Fruit fly (Drosophila melanogaster) whole organism, adult: ENCODE results near the gene CG12177.

ENCODE experiments used
- CG11617 ChIP-seq: fragments of 200-800 bp; sonication (Bioruptor generic); optimal IDR thresholded peaks from 2 replicates; lab custom pipeline; 2017; ENCODE audit warnings: mild to moderate bottlenecking, missing biosample characterization, missing genetic modification reagents, missing genetic modification characterization
- CG12768 ChIP-seq: fragments of 200-800 bp; sonication (Bioruptor generic); optimal IDR thresholded peaks from 2 replicates; lab custom pipeline; 2017; ENCODE audit warnings: missing biosample characterization, missing genetic modification characterization, mild to moderate bottlenecking, moderate library complexity, missing genetic modification reagents
- CG14711 ChIP-seq: fragments of 200-800 bp; sonication (Bioruptor generic); optimal IDR thresholded peaks from 2 replicates; lab custom pipeline; 2018; ENCODE audit warnings: missing biosample characterization, mild to moderate bottlenecking, missing genetic modification characterization, moderate library complexity
- CG1620 ChIP-seq: fragments of 200-800 bp; sonication (Bioruptor generic); optimal IDR thresholded peaks from 2 replicates; lab custom pipeline; 2016; ENCODE audit warnings: missing biosample characterization, missing genetic modification characterization
- CG33017 ChIP-seq: fragments of 200-800 bp; sonication (Bioruptor generic); optimal IDR thresholded peaks from 2 replicates; lab custom pipeline; 2018; ENCODE audit warnings: missing biosample characterization, mild to moderate bottlenecking, missing genetic modification characterization, moderate library complexity
- CG5204 ChIP-seq: fragments of 200-800 bp; sonication (Bioruptor generic); optimal IDR thresholded peaks from 2 replicates; lab custom pipeline; 2016; ENCODE audit warnings: missing biosample characterization, missing genetic modification characterization
- CG7045 ChIP-seq: fragments of 200-800 bp; sonication (Bioruptor generic); optimal IDR thresholded peaks from 2 replicates; lab custom pipeline; 2017; ENCODE audit warnings: missing biosample characterization, mild to moderate bottlenecking, missing genetic modification characterization
- CG7101 ChIP-seq: fragments of 200-800 bp; sonication (Bioruptor generic); optimal IDR thresholded peaks from 2 replicates; lab custom pipeline; 2018; ENCODE audit warnings: missing biosample characterization, mild to moderate bottlenecking, missing genetic modification characterization, moderate library complexity
- Clk ChIP-seq: fragments of 200-800 bp; sonication (Bioruptor generic); optimal IDR thresholded peaks from 2 replicates; lab custom pipeline; 2017; ENCODE audit warnings: missing biosample characterization, missing genetic modification characterization
- Crg-1 ChIP-seq: fragments of 200-800 bp; sonication (Bioruptor generic); optimal IDR thresholded peaks from 2 replicates; lab custom pipeline; 2016; ENCODE audit warnings: missing biosample characterization, missing genetic modification characterization
- Hr96 ChIP-seq: fragments of 200-800 bp; sonication (Bioruptor generic); optimal IDR thresholded peaks from 2 replicates; lab custom pipeline; 2016; ENCODE audit warnings: missing biosample characterization, missing genetic modification characterization
- Mnt ChIP-seq: fragments of 200-800 bp; sonication (Bioruptor generic); optimal IDR thresholded peaks from 2 replicates; lab custom pipeline; 2016; ENCODE audit warnings: missing biosample characterization, mild to moderate bottlenecking, missing genetic modification characterization
- bab1 ChIP-seq: fragments of 200-800 bp; sonication (Bioruptor generic); optimal IDR thresholded peaks from 3 replicates; lab custom pipeline; 2019; ENCODE audit warnings: missing biosample characterization, mild to moderate bottlenecking, missing genetic modification characterization, moderate library complexity
- cic ChIP-seq: fragments of 200-800 bp; sonication (Bioruptor generic); optimal IDR thresholded peaks from 2 replicates; lab custom pipeline; 2017; ENCODE audit warnings: missing biosample characterization, mild to moderate bottlenecking, missing genetic modification characterization, moderate library complexity
- cnc ChIP-seq, 2 experiments: fragments of >200 bp; optimal IDR thresholded peaks; 2 replicates each; lab custom pipeline; 2017
- kay ChIP-seq: fragments of 200-800 bp; sonication (Bioruptor generic); peaks from one replicate; lab custom pipeline; 2016; ENCODE audit warnings: missing biosample characterization, missing genetic modification characterization, borderline replicate concordance
- ovo ChIP-seq: fragments of 200-800 bp; sonication (Bioruptor generic); optimal IDR thresholded peaks from 2 replicates; lab custom pipeline; 2016; ENCODE audit warnings: missing biosample characterization, missing genetic modification characterization
- pad ChIP-seq: fragments of 200-800 bp; sonication (Bioruptor generic); optimal IDR thresholded peaks from 3 replicates; lab custom pipeline; 2017; ENCODE audit warnings: missing biosample characterization, missing genetic modification characterization, mild to moderate bottlenecking, moderate library complexity, missing genetic modification reagents
- tj ChIP-seq: fragments of 200-800 bp; sonication (Bioruptor generic); optimal IDR thresholded peaks from 3 replicates; lab custom pipeline; 2017; ENCODE audit warnings: missing biosample characterization, mild to moderate bottlenecking, missing genetic modification characterization, moderate library complexity
- toe ChIP-seq: fragments of 200-800 bp; sonication (Bioruptor generic); optimal IDR thresholded peaks from 2 replicates; lab custom pipeline; 2016; ENCODE audit warnings: missing biosample characterization, missing genetic modification characterization

The CG12177 gene

DNA sequence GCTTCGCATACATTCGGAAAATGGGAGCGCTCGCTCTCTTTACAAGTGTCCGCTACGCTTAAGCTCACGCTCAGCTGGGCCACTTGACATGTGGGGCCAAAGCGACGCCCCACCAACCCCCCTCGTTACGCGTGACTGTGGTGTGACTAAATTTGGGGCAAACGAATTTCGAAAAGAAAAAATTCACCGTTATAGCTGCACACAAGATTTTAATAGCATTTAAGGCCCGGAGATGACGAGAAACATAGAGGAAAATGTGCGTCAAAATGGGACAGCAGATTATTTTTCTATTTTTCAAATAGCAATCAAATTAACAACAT lies 39.6 kb downstream of the CG12177 start:
- TF ChIP-seq pad (GFP tag; lab: Kevin White, UChicago) (peak; percentile 58), CG5204 (GFP tag; lab: Kevin White, UChicago) (no peak), ovo (GFP tag; lab: Kevin White, UChicago) (peak; percentile 60), Clk (GFP tag; lab: Kevin White, UChicago) (no peak), Mnt (GFP tag; lab: Kevin White, UChicago) (no peak)

DNA sequence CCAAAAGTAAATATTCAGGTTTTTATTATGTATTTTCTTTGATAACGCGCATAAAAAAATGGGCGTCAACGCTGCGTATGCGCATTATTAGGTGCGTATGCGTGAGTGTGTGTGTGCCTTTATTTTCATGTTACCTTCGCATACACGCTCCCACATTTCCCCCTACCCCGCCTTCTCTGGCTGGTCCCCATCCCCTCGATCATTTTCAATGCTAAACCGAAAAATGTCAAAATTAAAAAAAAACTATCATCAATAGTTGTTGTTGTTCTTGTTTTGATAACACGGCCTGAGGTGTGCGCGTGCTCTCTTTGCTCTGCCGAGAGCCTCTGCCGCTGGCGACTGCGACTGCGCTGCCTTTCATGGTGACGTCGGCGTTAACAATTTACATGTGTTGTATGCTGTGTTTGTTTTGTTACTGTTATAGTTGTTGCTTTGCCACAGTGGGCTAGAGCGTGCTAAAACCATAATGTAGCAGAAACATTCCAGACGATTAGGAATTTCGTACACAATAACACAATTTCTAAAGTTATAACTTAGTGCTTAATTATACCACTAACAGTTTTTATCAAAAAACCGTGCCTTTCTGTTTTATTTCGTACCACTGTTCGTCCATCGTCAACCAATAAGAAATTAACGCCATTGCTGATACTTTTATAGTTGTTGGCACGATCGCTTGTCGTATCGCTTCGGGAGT lies 40.2 kb downstream of the CG12177 start:
- TF ChIP-seq CG33017 (peak; percentile 93), CG14711 (peak; percentile 95), Mnt (GFP tag; lab: Kevin White, UChicago) (peak; percentile 95), CG7101 (tag; lab: Kevin White, UChicago) (peak; percentile 98), CG5204 (GFP tag; lab: Kevin White, UChicago) (peak; percentile 92), CG7045 (GFP tag; lab: Kevin White, UChicago) (peak; percentile 88), CG1620 (GFP tag; lab: Kevin White, UChicago) (peak; percentile 94), CG11617 (GFP tag; lab: Kevin White, UChicago) (peak; percentile 95), tj (GFP tag; lab: Kevin White, UChicago) (peak; percentile 91), pad (GFP tag; lab: Kevin White, UChicago) (peak; percentile 89), ovo (GFP tag; lab: Kevin White, UChicago) (peak; percentile 77), Hr96 (GFP tag; lab: Kevin White, UChicago) (peak; percentile 95), cnc (optimal IDR thresholded peaks at IDR 0.05; lab: Kevin White, UChicago) (no peak), CG12768 (GFP tag; lab: Kevin White, UChicago) (peak; percentile 94), Crg-1 (peak; percentile 96), Clk (GFP tag; lab: Kevin White, UChicago) (peak; percentile 80), toe (GFP tag; lab: Kevin White, UChicago) (peak; percentile 84), cic (GFP tag; lab: Kevin White, UChicago) (peak; percentile 90), bab1 (GFP tag; lab: Kevin White, UChicago) (peak; percentile 97), kay (GFP tag; lab: Kevin White, UChicago) (peak; percentile 85)

DNA sequence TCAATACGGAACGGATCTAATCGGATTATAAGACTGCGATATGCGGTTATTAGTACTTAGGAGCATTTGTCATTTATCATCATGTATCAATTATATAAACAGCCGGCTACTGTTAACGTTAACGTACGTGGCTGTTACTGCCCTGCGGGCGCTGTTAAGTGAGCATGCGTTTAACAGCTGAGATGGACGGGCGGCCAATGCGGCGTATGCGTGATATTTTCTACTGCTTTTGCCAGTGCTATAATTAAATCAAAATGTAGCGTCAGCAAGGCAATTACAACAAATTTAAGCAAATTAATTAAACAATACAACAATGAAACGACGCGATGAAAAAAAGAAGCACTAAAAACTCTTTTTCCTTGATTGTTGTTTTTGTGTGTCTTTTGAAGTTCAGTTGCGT lies 42.7 kb downstream of the CG12177 start:
- no peak for TF ChIP-seq CG12768 (GFP tag; lab: Kevin White, UChicago)
- TF ChIP-seq pad (GFP tag; lab: Kevin White, UChicago) = no peak

- TF ChIP-seq ovo (GFP tag; lab: Kevin White, UChicago) (no peak), kay (GFP tag; lab: Kevin White, UChicago) (no peak), cic (GFP tag; lab: Kevin White, UChicago) (no peak), toe (GFP tag; lab: Kevin White, UChicago) (no peak), Clk (GFP tag; lab: Kevin White, UChicago) (no peak), tj (GFP tag; lab: Kevin White, UChicago) (no peak), CG7045 (GFP tag; lab: Kevin White, UChicago) (no peak), Hr96 (GFP tag; lab: Kevin White, UChicago) (no peak), CG33017 (no peak), CG5204 (GFP tag; lab: Kevin White, UChicago) (no peak), Crg-1 (no peak), CG14711 (no peak), CG1620 (GFP tag; lab: Kevin White, UChicago) (no peak), CG12768 (GFP tag; lab: Kevin White, UChicago) (no peak), bab1 (GFP tag; lab: Kevin White, UChicago) (no peak), cnc (optimal IDR thresholded peaks at IDR 0.05; lab: Kevin White, UChicago) (no peak), pad (GFP tag; lab: Kevin White, UChicago) (no peak)
Measured at dm6 chrX:13636810-13637209, 43.5 kb downstream of the CG12177 start.

dm6 chrX:13635000-13635368 lies 45.3 kb downstream of the CG12177 start:
- TF ChIP-seq CG5204 (GFP tag; lab: Kevin White, UChicago) (no peak), Mnt (GFP tag; lab: Kevin White, UChicago) (no peak), tj (GFP tag; lab: Kevin White, UChicago) (peak; percentile 45), Crg-1 (no peak), Hr96 (GFP tag; lab: Kevin White, UChicago) (no peak), CG12768 (GFP tag; lab: Kevin White, UChicago) (no peak), bab1 (GFP tag; lab: Kevin White, UChicago) (no peak), Clk (GFP tag; lab: Kevin White, UChicago) (no peak)

DNA sequence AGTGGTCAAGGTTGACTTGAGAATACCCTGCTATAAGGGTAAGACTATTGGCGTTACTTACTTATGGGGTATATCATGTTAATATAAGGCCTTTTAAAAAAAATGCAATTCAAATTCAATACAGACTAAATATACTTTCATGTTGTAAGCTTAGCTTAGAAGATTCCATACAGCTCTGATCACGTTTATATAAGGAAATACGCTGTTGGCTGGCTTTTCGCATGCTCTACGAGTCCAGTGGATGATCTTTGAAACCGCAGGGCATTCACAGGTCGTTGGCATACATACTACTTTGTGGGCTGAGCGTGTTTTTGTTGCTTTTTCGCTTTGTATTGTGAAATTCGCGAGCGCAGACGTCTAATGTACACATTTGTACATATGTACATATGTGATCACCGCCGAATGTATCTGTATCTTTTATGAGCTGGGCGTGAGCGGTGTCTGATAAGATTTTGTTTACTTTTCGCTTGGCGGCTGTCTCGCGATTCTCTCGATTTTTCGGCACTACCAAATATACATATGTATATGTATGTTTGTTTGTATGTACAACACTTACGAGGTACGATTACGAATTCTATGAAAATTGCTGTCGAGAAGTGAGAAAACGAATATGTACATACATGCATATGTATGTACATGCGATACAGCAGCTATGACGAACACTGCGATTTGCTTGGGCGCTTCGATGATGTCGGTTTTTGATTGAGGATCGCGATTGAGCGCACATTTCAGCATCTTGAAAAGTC lies 45.9 kb downstream of the CG12177 start:
- peak; percentile 33 for TF ChIP-seq ovo (GFP tag; lab: Kevin White, UChicago)
- TF ChIP-seq CG12768 (GFP tag; lab: Kevin White, UChicago) = no peak
- no peak for TF ChIP-seq CG7045 (GFP tag; lab: Kevin White, UChicago)
- TF ChIP-seq CG14711 = peak; percentile 38
- TF ChIP-seq Crg-1 = no peak
- TF ChIP-seq toe (GFP tag; lab: Kevin White, UChicago) = no peak
- TF ChIP-seq Clk (GFP tag; lab: Kevin White, UChicago) = no peak
- peak; percentile 58 for TF ChIP-seq Hr96 (GFP tag; lab: Kevin White, UChicago)
- peak; percentile 15 for TF ChIP-seq pad (GFP tag; lab: Kevin White, UChicago)
- peak; percentile 5 for TF ChIP-seq cic (GFP tag; lab: Kevin White, UChicago)
- TF ChIP-seq tj (GFP tag; lab: Kevin White, UChicago) = peak; percentile 53
- peak; percentile 32 for TF ChIP-seq CG5204 (GFP tag; lab: Kevin White, UChicago)
- TF ChIP-seq cnc (optimal IDR thresholded peaks at IDR 0.05; lab: Kevin White, UChicago) = no peak
- peak; percentile 58 for TF ChIP-seq CG7101 (tag; lab: Kevin White, UChicago)
- TF ChIP-seq CG1620 (GFP tag; lab: Kevin White, UChicago) = no peak
- peak; percentile 16 for TF ChIP-seq CG33017
- TF ChIP-seq kay (GFP tag; lab: Kevin White, UChicago) = peak; percentile 4
- no peak for TF ChIP-seq Mnt (GFP tag; lab: Kevin White, UChicago)
- TF ChIP-seq CG11617 (GFP tag; lab: Kevin White, UChicago) = peak; percentile 14
- peak; percentile 81 for TF ChIP-seq bab1 (GFP tag; lab: Kevin White, UChicago)
